Fruit fly (Drosophila melanogaster): Measurements from ENCODE around the gene SPE.

The SPE gene

DNA sequence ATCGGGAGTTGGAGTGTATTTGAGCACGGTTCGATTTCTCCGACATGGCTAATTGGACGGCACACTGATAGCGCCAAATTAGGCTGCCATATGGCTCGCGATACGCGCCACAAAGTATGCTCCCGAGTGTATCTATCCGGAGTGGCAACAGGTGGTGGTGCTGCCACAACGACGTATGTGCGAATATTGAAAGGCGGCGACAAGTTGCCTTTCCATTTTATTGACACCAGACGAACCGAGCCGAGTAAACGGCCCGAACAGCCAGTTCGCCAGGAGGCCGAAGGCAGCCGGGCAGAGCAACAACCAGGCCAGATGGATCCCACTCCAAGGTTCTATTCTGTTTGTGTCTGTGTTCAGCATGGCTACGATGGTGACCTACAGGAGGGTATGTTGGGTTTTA, 12.8 kb downstream of the SPE start, which contains the start of gene prt:
Gene prt, minus strand, starts transcription at position 193 of the 400 bp plus-strand sequence.
- no peak for TF ChIP-seq Lpt (GFP tag; optimal IDR thresholded peaks at IDR 0.05)
- TF ChIP-seq CG11294 (GFP tag; IDR thresholded peaks at IDR 0.05), result no peak
- TF ChIP-seq CG8632 (GFP tag; optimal IDR thresholded peaks at IDR 0.05), result no peak
- no peak for TF ChIP-seq Sox102F (GFP tag; optimal IDR thresholded peaks at IDR 0.05)
- TF ChIP-seq Smox (GFP tag; optimal IDR thresholded peaks at IDR 0.05), result no peak
- TF ChIP-seq eg (GFP tag; IDR thresholded peaks at IDR 0.05), result no peak
- no peak for TF ChIP-seq Eip78C (GFP tag)
- no peak for TF ChIP-seq Sox15 (GFP tag; optimal IDR thresholded peaks at IDR 0.05)
- no peak for TF ChIP-seq CG6808 (GFP tag; optimal IDR thresholded peaks at IDR 0.05)
- no peak for TF ChIP-seq CG32006 (GFP tag; optimal IDR thresholded peaks at IDR 0.05)
- no peak for TF ChIP-seq vri (GFP tag; optimal IDR thresholded peaks at IDR 0.05)
- no peak for TF ChIP-seq OdsH (GFP tag; optimal IDR thresholded peaks at IDR 0.05)
- TF ChIP-seq Eip75B (GFP tag; optimal IDR thresholded peaks at IDR 0.05), result no peak
- TF ChIP-seq CG16779 (tag; optimal IDR thresholded peaks at IDR 0.05), result no peak

DNA sequence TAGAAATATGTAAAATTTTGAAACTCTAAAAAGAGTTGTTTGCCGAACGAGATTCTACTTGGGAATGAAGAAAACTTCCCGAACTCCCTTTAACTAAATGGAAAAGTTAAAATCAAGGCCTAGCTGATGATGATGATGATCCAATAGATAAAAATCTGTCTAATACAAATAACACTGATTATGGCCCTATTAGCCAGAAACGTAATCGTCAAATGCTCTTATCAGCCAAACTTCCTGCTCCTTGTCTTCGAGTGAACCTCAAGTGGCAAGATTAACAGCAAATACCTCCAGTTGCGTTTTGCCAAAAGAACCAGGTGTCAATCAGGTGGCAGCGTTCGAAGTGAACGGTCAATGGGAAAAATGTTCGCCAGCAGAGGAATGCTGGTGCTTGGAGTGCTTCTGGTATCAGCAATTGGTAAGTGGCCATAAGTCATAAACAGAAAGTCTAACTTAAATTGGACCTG, 14.3 kb downstream of the SPE start, which contains the start of the genes CG31468 and Gba1a:
Gene CG31468, minus strand, starts transcription at position 51 of the 464 bp plus-strand sequence.
Gene Gba1a, plus strand, starts transcription at position 318 of the 464 bp plus-strand sequence.
- TF ChIP-seq CG8632 (GFP tag; optimal IDR thresholded peaks at IDR 0.05) (no peak), vri (GFP tag; optimal IDR thresholded peaks at IDR 0.05) (peak; percentile 82)

DNA sequence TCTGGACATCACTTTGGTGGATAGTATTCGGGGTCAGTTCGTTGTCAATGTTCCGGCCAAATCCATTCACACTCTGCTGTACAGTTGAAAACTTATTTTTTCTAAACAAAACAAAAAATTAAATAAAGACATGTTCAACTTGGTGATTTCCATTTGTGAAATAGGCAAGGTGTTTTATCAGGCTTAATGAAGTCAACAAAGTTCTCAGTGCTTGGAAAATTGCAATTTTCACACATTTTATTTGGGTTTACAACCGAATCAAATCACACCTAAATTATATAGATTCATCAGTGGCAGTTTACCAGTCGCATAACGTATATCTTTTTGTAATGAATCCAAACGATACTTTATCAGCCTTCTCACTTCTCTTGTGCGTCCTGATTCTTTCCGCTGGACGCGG, 16.4 kb downstream of the SPE start, which contains the start of gene Qsox4:
Gene Qsox4, plus strand, starts transcription at position 301 of the 400 bp plus-strand sequence.
- TF ChIP-seq pdm3 (GFP tag; optimal IDR thresholded peaks at IDR 0.05) (no peak), Sox15 (GFP tag; optimal IDR thresholded peaks at IDR 0.05) (no peak), Blimp-1 (GFP tag; optimal IDR thresholded peaks at IDR 0.05) (no peak), salr (GFP tag; optimal IDR thresholded peaks at IDR 0.05) (no peak), OdsH (GFP tag; optimal IDR thresholded peaks at IDR 0.05) (no peak), svp (GFP tag) (no peak), Eip78C (GFP tag) (no peak), CG11294 (GFP tag; IDR thresholded peaks at IDR 0.05) (no peak), Hr38 (GFP tag; optimal IDR thresholded peaks at IDR 0.05) (no peak), CG10631 (GFP tag; optimal IDR thresholded peaks at IDR 0.05) (no peak)

DNA sequence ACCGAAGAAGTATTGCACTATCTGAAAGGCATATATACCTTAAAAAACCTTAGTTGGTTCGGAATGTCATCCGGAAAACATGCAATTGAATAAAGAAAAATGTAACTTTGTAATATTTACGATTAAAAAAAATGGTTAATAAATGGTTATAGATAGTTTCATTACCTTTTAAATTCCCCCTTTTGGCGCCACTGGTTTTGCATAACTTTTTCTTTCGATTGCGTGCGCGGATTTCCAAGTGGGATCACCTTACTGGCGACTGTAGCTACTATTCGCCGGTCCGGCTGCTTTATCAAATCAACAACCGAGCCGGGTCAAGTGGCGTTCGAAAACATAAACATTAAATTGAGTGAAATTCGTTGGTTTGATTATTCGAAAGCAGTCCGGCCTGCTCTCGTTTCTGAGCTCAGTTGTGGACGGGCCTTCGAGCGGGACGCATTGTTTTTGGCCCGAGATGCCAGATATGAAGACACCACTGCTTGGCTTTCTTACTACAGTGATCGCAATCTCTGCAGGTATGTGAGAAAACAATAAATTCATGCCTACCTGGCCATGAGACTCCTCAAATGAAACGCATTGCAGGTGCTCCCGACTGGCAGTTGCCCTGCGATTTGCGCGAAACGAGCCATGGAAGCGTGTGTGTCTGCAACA, 18.5 kb downstream of the SPE start, which contains the start of gene Gba1b:
Gene Gba1b, plus strand, starts transcription at position 422 of the 651 bp plus-strand sequence.
- TF ChIP-seq CG10631 (GFP tag; optimal IDR thresholded peaks at IDR 0.05) (no peak), CG11294 (GFP tag; IDR thresholded peaks at IDR 0.05) (no peak), cyc (GFP tag; optimal IDR thresholded peaks at IDR 0.05) (peak; percentile 20), CG31627 (GFP tag; optimal IDR thresholded peaks at IDR 0.05) (peak; percentile 29), esn (GFP tag; optimal IDR thresholded peaks at IDR 0.05) (no peak), CG3032 (tag; optimal IDR thresholded peaks at IDR 0.05) (no peak), topi (GFP tag; optimal IDR thresholded peaks at IDR 0.05) (peak; percentile 32), CG10669 (GFP tag; optimal IDR thresholded peaks at IDR 0.05) (no peak), Hr39 (GFP tag; optimal IDR thresholded peaks at IDR 0.05) (peak; percentile 16), Sox102F (GFP tag; optimal IDR thresholded peaks at IDR 0.05) (peak; percentile 40), Lpt (GFP tag; optimal IDR thresholded peaks at IDR 0.05) (no peak), svp (GFP tag) (peak; percentile 96), CG16779 (tag; optimal IDR thresholded peaks at IDR 0.05) (no peak), eg (GFP tag; IDR thresholded peaks at IDR 0.05) (no peak), CG15336 (GFP tag; IDR thresholded peaks at IDR 0.05) (no peak), lz (GFP tag; optimal IDR thresholded peaks at IDR 0.05) (peak; percentile 8), CG9139 (GFP tag; optimal IDR thresholded peaks at IDR 0.05) (no peak), Sox14 (GFP tag; optimal IDR thresholded peaks at IDR 0.05) (peak; percentile 15), Ets96B (tag; optimal IDR thresholded peaks at IDR 0.05) (no peak), CG32006 (GFP tag; optimal IDR thresholded peaks at IDR 0.05) (no peak), Eip78C (GFP tag) (peak; percentile 83), Met (GFP tag; optimal IDR thresholded peaks at IDR 0.05) (peak; percentile 21), Hr38 (GFP tag; optimal IDR thresholded peaks at IDR 0.05) (no peak), CG6792 (GFP tag; optimal IDR thresholded peaks at IDR 0.05) (no peak), vri (GFP tag; optimal IDR thresholded peaks at IDR 0.05) (no peak), dac (GFP tag; optimal IDR thresholded peaks at IDR 0.05) (no peak), Smox (GFP tag; optimal IDR thresholded peaks at IDR 0.05) (no peak), CG6808 (GFP tag; optimal IDR thresholded peaks at IDR 0.05) (no peak), fd85E (GFP tag; optimal IDR thresholded peaks at IDR 0.05) (no peak)

Measured in whole organism, prepupa.